Fruit fly (Drosophila melanogaster) whole organism, embryonic: ENCODE measurements around the gene CG46467.
A peak's percentile ranks its signal among the peaks of the same experiment; 100 is the strongest.

ENCODE experiments used
- Adf1 ChIP-seq: fragments of 200-800 bp; sonication (Bioruptor generic); IDR thresholded peaks from 2 replicates; pipeline ENCODE4 v1.3.6; 2022; ENCODE audit warnings: missing biosample characterization, missing genetic modification characterization
- B-H2 ChIP-seq: fragments of 200-800 bp; sonication (Bioruptor generic); optimal IDR thresholded peaks from 2 replicates; lab custom pipeline; 2018; ENCODE audit warnings: missing biosample characterization, mild to moderate bottlenecking, missing genetic modification characterization
- C15 ChIP-seq: fragments of 200-800 bp; sonication (Bioruptor generic); IDR thresholded peaks from 3 replicates; pipeline ENCODE4 v1.3.6; 2022; ENCODE audit warnings: missing biosample characterization, missing genetic modification characterization
- CG1024 ChIP-seq: fragments of 200-800 bp; sonication (Bioruptor generic); IDR thresholded peaks from 2 replicates; pipeline ENCODE4 v1.3.6; 2022; ENCODE audit warnings: missing biosample characterization, missing genetic modification characterization
- CG10431 ChIP-seq: fragments of 200-800 bp; sonication (Bioruptor generic); optimal IDR thresholded peaks from 3 replicates; lab custom pipeline; 2018; ENCODE audit warnings: missing biosample characterization, mild to moderate bottlenecking, missing genetic modification characterization
- CG11560 ChIP-seq: fragments of 200-800 bp; sonication (Bioruptor generic); IDR thresholded peaks from 3 replicates; pipeline ENCODE4 v1.3.6; 2022; ENCODE audit warnings: missing biosample characterization, missing genetic modification characterization
- CG12391 ChIP-seq: fragments of 200-800 bp; sonication (Bioruptor generic); optimal IDR thresholded peaks from 3 replicates; lab custom pipeline; 2018; ENCODE audit warnings: missing biosample characterization, mild to moderate bottlenecking, missing genetic modification characterization, moderate library complexity
- CG15514 ChIP-seq: fragments of 200-800 bp; sonication (Bioruptor generic); optimal IDR thresholded peaks from 3 replicates; lab custom pipeline; 2017; ENCODE audit warnings: missing biosample characterization, missing genetic modification characterization, mild to moderate bottlenecking, moderate library complexity, missing genetic modification reagents
- CG17186 ChIP-seq: fragments of 200-800 bp; sonication (Bioruptor generic); optimal IDR thresholded peaks from 3 replicates; lab custom pipeline; 2017; ENCODE audit warnings: missing biosample characterization, missing genetic modification reagents, missing genetic modification characterization
- CG17361 ChIP-seq: fragments of 200-800 bp; sonication (Bioruptor generic); IDR thresholded peaks from 3 replicates; pipeline ENCODE4 v1.3.6; 2022; ENCODE audit warnings: missing biosample characterization, missing genetic modification characterization
- CG17829 ChIP-seq: fragments of 200-800 bp; optimal IDR thresholded peaks from 2 replicates; lab custom pipeline; 2019; ENCODE audit warnings: missing biosample characterization, mild to moderate bottlenecking, missing genetic modification characterization, moderate library complexity
- CG18262 ChIP-seq: fragments of 200-800 bp; optimal IDR thresholded peaks from 3 replicates; lab custom pipeline; 2019; ENCODE audit warnings: missing biosample characterization, mild to moderate bottlenecking, missing genetic modification characterization, moderate library complexity
- CG30020 ChIP-seq: fragments of 200-800 bp; optimal IDR thresholded peaks from 2 replicates; lab custom pipeline; 2019; ENCODE audit warnings: missing biosample characterization, mild to moderate bottlenecking, missing genetic modification characterization, moderate library complexity
- CG32767 ChIP-seq: fragments of 200-800 bp; sonication (Bioruptor generic); IDR thresholded peaks from 2 replicates; pipeline ENCODE4 v1.3.6; 2022; ENCODE audit warnings: missing biosample characterization, missing genetic modification characterization
- CG34376 ChIP-seq: fragments of 200-800 bp; sonication (Bioruptor generic); optimal IDR thresholded peaks from 2 replicates; lab custom pipeline; 2018; ENCODE audit warnings: missing biosample characterization, mild to moderate bottlenecking, missing genetic modification characterization
- CG34422 ChIP-seq: fragments of 200-800 bp; sonication (Bioruptor generic); IDR thresholded peaks from 3 replicates; pipeline ENCODE4 v1.3.6; 2022; ENCODE audit warnings: missing biosample characterization, missing genetic modification characterization
- CG4617 ChIP-seq: fragments of 200-800 bp; sonication (Bioruptor generic); optimal IDR thresholded peaks from 3 replicates; lab custom pipeline; 2016; ENCODE audit warnings: missing biosample characterization, missing genetic modification characterization, borderline replicate concordance
- CG6654 ChIP-seq: fragments of 200-800 bp; sonication (Bioruptor generic); optimal IDR thresholded peaks from 2 replicates; lab custom pipeline; 2017; ENCODE audit warnings: missing biosample characterization, mild to moderate bottlenecking, missing genetic modification characterization
- CG7556 ChIP-seq: fragments of 200-800 bp; sonication (Bioruptor generic); optimal IDR thresholded peaks from 2 replicates; lab custom pipeline; 2017; ENCODE audit warnings: missing biosample characterization, mild to moderate bottlenecking, missing genetic modification characterization
- Dbx ChIP-seq: fragments of 200-800 bp; sonication (Bioruptor generic); IDR thresholded peaks from 3 replicates; pipeline ENCODE4 v1.3.6; 2022; ENCODE audit warnings: missing biosample characterization, missing genetic modification characterization
- Ets65A ChIP-seq: fragments of 200-800 bp; sonication (Bioruptor generic); peaks from one replicate; lab custom pipeline; 2016; ENCODE audit warnings: missing biosample characterization, missing genetic modification characterization
- Hmr ChIP-seq: fragments of 200-800 bp; sonication (Bioruptor generic); optimal IDR thresholded peaks from 3 replicates; lab custom pipeline; 2017; ENCODE audit warnings: mild to moderate bottlenecking, missing biosample characterization, missing genetic modification reagents, missing genetic modification characterization
- Hr39 ChIP-seq: fragments of >200 bp; optimal IDR thresholded peaks from 2 replicates; lab custom pipeline; 2017
- Hsf ChIP-seq: fragments of 200-800 bp; sonication (Bioruptor generic); optimal IDR thresholded peaks from 3 replicates; lab custom pipeline; 2016; ENCODE audit warnings: missing biosample characterization, missing genetic modification characterization
- MBD-R2 ChIP-seq: fragments of 200-800 bp; sonication (Bioruptor generic); IDR thresholded peaks from 2 replicates; pipeline ENCODE4 v1.3.6; 2022; ENCODE audit warnings: missing biosample characterization, missing genetic modification characterization
- Max ChIP-seq: fragments of 200-800 bp; sonication (Bioruptor generic); optimal IDR thresholded peaks from 2 replicates; lab custom pipeline; 2016; ENCODE audit warnings: missing biosample characterization, mild to moderate bottlenecking, missing genetic modification characterization
- NC2α ChIP-seq: fragments of 200-800 bp; sonication (Bioruptor generic); optimal IDR thresholded peaks from 2 replicates; lab custom pipeline; 2016; ENCODE audit warnings: missing biosample characterization, missing genetic modification characterization
- NfI ChIP-seq: fragments of 200-800 bp; sonication (Bioruptor generic); optimal IDR thresholded peaks from 3 replicates; lab custom pipeline; 2018; ENCODE audit warnings: missing biosample characterization, mild to moderate bottlenecking, missing genetic modification characterization, moderate library complexity
- PHDP ChIP-seq: fragments of 200-800 bp; sonication (Bioruptor generic); optimal IDR thresholded peaks from 3 replicates; lab custom pipeline; 2018; ENCODE audit warnings: missing biosample characterization, mild to moderate bottlenecking, missing genetic modification characterization, moderate library complexity
- Ptx1 ChIP-seq: fragments of 200-800 bp; sonication (Bioruptor generic); IDR thresholded peaks from 2 replicates; pipeline ENCODE4 v1.3.6; 2022; ENCODE audit warnings: missing biosample characterization, missing genetic modification characterization
- Sin3A ChIP-seq: fragments of >200 bp; optimal IDR thresholded peaks from 2 replicates; lab custom pipeline; 2018
- Usf ChIP-seq: fragments of 200-800 bp; sonication (Bioruptor generic); optimal IDR thresholded peaks from 2 replicates; lab custom pipeline; 2017; ENCODE audit warnings: missing genotype, missing biosample characterization, missing genetic modification characterization
- ab ChIP-seq: fragments of 200-800 bp; sonication (Bioruptor generic); optimal IDR thresholded peaks from 2 replicates; lab custom pipeline; 2016; ENCODE audit warnings: missing biosample characterization, missing genetic modification characterization
- ap ChIP-seq: fragments of 200-800 bp; sonication (Bioruptor generic); IDR thresholded peaks from 2 replicates; pipeline ENCODE4 v1.3.6; 2022; ENCODE audit warnings: missing biosample characterization, missing genetic modification characterization
- bcd ChIP-seq: fragments of 200-800 bp; sonication (Bioruptor generic); optimal IDR thresholded peaks from 2 replicates; lab custom pipeline; 2017; ENCODE audit warnings: missing biosample characterization, mild to moderate bottlenecking, missing genetic modification characterization
- caup ChIP-seq: fragments of 200-800 bp; sonication (Bioruptor generic); optimal IDR thresholded peaks from 3 replicates; lab custom pipeline; 2017; ENCODE audit warnings: missing biosample characterization, mild to moderate bottlenecking, missing genetic modification characterization, moderate library complexity; ENCODE audit not compliant: severe bottlenecking
- chif ChIP-seq, 2 experiments: fragments of 200-800 bp; sonication (Bioruptor generic); optimal IDR thresholded peaks; 3 replicates each; lab custom pipeline; 2016; ENCODE audit warnings: missing biosample characterization in 2 of 2, missing genetic modification characterization in 2 of 2
- chm ChIP-seq: fragments of 200-800 bp; sonication (Bioruptor generic); IDR thresholded peaks from 2 replicates; pipeline ENCODE4 v1.3.6; 2022; ENCODE audit warnings: missing biosample characterization, missing genetic modification characterization
- gcm2 ChIP-seq: fragments of 200-800 bp; sonication (Bioruptor generic); optimal IDR thresholded peaks from 2 replicates; lab custom pipeline; 2016; ENCODE audit warnings: missing biosample characterization, missing genetic modification characterization
- gro ChIP-seq: fragments of 200-800 bp; sonication (Bioruptor generic); optimal IDR thresholded peaks from 2 replicates; lab custom pipeline; 2016; ENCODE audit warnings: missing biosample characterization, missing genetic modification characterization
- hb ChIP-seq: fragments of 200-800 bp; sonication (Bioruptor generic); IDR thresholded peaks from 3 replicates; pipeline ENCODE4 v1.3.6; 2022; ENCODE audit warnings: missing biosample characterization, missing genetic modification characterization; ENCODE audit not compliant: partially characterized antibody
- knrl ChIP-seq: fragments of 200-800 bp; sonication (Bioruptor generic); IDR thresholded peaks from 3 replicates; pipeline ENCODE4 v1.3.6; 2022; ENCODE audit warnings: missing biosample characterization, missing genetic modification characterization; ENCODE audit not compliant: partially characterized antibody
- mirr ChIP-seq: fragments of 200-800 bp; sonication (Bioruptor generic); optimal IDR thresholded peaks from 3 replicates; lab custom pipeline; 2018; ENCODE audit warnings: missing biosample characterization, mild to moderate bottlenecking, missing genetic modification characterization
- mld ChIP-seq: fragments of 200-800 bp; sonication (Bioruptor generic); IDR thresholded peaks from 3 replicates; pipeline ENCODE4 v1.3.6; 2022; ENCODE audit warnings: missing biosample characterization, missing genetic modification characterization; ENCODE audit not compliant: partially characterized antibody
- org-1 ChIP-seq: fragments of 200-800 bp; sonication (Bioruptor generic); optimal IDR thresholded peaks from 2 replicates; lab custom pipeline; 2017; ENCODE audit warnings: missing biosample characterization, missing genetic modification characterization
- pnt ChIP-seq: fragments of 200-800 bp; sonication (Bioruptor generic); optimal IDR thresholded peaks from 3 replicates; lab custom pipeline; 2016; ENCODE audit warnings: missing biosample characterization, missing genetic modification characterization
- prd ChIP-seq, 3 experiments: fragments of >200 bp in 2 of 3; fragments of 200-800 bp in 1 of 3; sonication (Bioruptor generic) in 1 of 3; optimal IDR thresholded peaks in 2 of 3; IDR thresholded peaks in 1 of 3; 2 replicates in 2 of 3; 3 replicates in 1 of 3; pipeline versions ENCODE4 v1.3.6 to Lab custom; 2017 to 2022; ENCODE audit warnings: missing biosample characterization in 1 of 3, missing genetic modification characterization in 1 of 3
- pum ChIP-seq: fragments of 200-800 bp; sonication (Bioruptor generic); optimal IDR thresholded peaks from 2 replicates; lab custom pipeline; 2016; ENCODE audit warnings: missing biosample characterization, missing genetic modification characterization
- sug ChIP-seq: fragments of 200-800 bp; optimal IDR thresholded peaks from 2 replicates; lab custom pipeline; 2019; ENCODE audit warnings: missing biosample characterization, mild to moderate bottlenecking, missing genetic modification characterization, moderate library complexity

CG46467 gene

DNA sequence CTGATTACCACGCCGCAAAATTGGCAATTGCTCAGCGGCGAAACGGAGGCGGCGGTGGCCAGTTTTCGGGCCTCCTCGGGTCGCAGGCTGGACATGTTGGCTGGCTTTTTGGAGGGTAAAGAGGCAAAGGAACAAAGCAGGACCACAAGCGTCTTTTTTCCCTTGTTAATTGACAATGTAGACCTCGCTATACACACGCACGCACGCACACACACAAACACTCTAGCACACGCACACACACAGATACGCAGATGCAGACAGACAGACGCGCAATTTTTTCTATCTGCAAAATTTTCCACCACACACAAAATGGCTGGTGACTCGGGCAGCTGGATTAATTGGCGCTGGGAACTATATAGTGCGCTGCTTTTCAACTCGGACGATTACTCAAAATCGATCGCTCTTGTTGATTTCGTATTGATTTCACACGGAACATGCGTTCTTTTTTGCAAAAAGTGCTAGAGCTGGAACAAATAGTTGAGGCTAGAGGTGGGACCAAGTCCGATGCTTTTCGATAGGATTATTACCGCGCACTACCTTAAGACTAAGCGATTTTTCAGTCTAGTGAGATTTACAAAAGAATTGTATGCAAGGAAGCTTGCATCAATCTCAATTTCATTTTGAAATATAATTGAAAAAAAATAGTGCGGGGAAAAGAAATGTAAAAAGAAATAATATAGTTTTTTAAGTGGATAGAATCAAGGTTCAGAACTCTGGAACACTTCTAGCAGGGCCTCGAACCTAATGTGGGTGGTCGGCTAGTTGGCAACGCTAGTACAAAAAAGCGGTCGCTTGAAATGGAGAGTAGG is 111.3 kb downstream of the CG46467 start, which contains the start of gene Art4 (continued):
- TF ChIP-seq gro (GFP tag; lab: Kevin White, UChicago) (no peak), chm (GFP tag; lab: Robert Waterston, UW) (no peak), CG12391 (tag; lab: Kevin White, UChicago) (peak; percentile 52), CG15514 (GFP tag; lab: Kevin White, UChicago) (peak; percentile 66), Hsf (peak; percentile 1), hb (GFP tag; lab: Robert Waterston, UW) (no peak), CG7556 (GFP tag; lab: Kevin White, UChicago) (peak; percentile 24), chif (GFP tag; optimal IDR thresholded peaks at IDR 0.05; lab: Kevin White, UChicago) (peak; percentile 17 to 26), Hmr (peak; percentile 73), CG32767 (no peak), pnt (GFP tag; lab: Kevin White, UChicago) (peak; percentile 16), sug (peak; percentile 70), CG10431 (GFP tag; lab: Kevin White, UChicago) (peak; percentile 1), ap (no peak), MBD-R2 (GFP tag; lab: Robert Waterston, UW) (peak; percentile 11; the same call in 1 of the 2 replicates), mirr (GFP tag; lab: Kevin White, UChicago) (no peak), Ptx1 (GFP tag; lab: Robert Waterston, UW) (peak; percentile 42), PHDP (tag; lab: Kevin White, UChicago) (peak; percentile 9), org-1 (GFP tag; lab: Kevin White, UChicago) (no peak), Hr39 (lab: Kevin White, UChicago) (no peak), ab (GFP tag; lab: Kevin White, UChicago) (no peak), knrl (GFP tag; lab: Robert Waterston, UW) (peak; percentile 80), Ets65A (GFP tag; lab: Kevin White, UChicago) (peak; percentile 91), mld (GFP tag; lab: Robert Waterston, UW) (0 out of 3 replicates have a peak, but pooled peaks have one; percentile 41), CG34422 (no peak), pum (GFP tag; lab: Kevin White, UChicago) (peak; percentile 18), CG6654 (GFP tag; lab: Kevin White, UChicago) (no peak), CG34376 (GFP tag; lab: Kevin White, UChicago) (peak; percentile 35), Dbx (GFP tag; lab: Robert Waterston, UW) (peak; percentile 61; the same call in 2 of the 3 replicates), CG4617 (GFP tag; lab: Kevin White, UChicago) (peak; percentile 21), CG18262 (peak; percentile 35), bcd (GFP tag; lab: Kevin White, UChicago) (peak; percentile 28), Usf (GFP tag; lab: Kevin White, UChicago) (no peak), gcm2 (no peak), CG30020 (peak; percentile 43), CG17186 (peak; percentile 69), CG1024 (GFP tag; lab: Robert Waterston, UW) (no peak), caup (peak; percentile 16), CG17361 (no peak; the same call in none of the 3 replicates), C15 (GFP tag; lab: Robert Waterston, UW) (no peak), NC2α (GFP tag; lab: Kevin White, UChicago) (no peak), Sin3A (peak; percentile 90), Adf1 (no peak), CG17829 (tag; lab: Kevin White, UChicago) (peak; percentile 42), prd (optimal IDR thresholded peaks at IDR 0.05; lab: Kevin White, UChicago) (no peak), prd (GFP tag; IDR thresholded peaks at IDR 0.05; lab: Robert Waterston, UW) (peak; percentile 40; the same call in 2 of the 3 replicates), Max (GFP tag; lab: Kevin White, UChicago) (peak; percentile 42), B-H2 (peak; percentile 1), CG11560 (tag; lab: Robert Waterston, UW) (0 out of 3 replicates have a peak, but pooled peaks have one; percentile 26), NfI (GFP tag; lab: Kevin White, UChicago) (no peak)
